Fruit fly (Drosophila melanogaster) S2 (cell line): Measurements from ENCODE around the gene ND-B14.5A.

Experiments
- CG8478 ChIP-seq: fragments of >200 bp; optimal IDR thresholded peaks from 2 replicates; lab custom pipeline; 2018
- CTCF ChIP-seq, 2 experiments: fragments of >200 bp; optimal IDR thresholded peaks; 2 replicates each; lab custom pipeline; 2018

The ND-B14.5A gene

dm6 chrX:2172420-2172827 is at the start of gene ND-B14.5A:
Gene ND-B14.5A, plus strand, starts transcription at chrX:2172526.
- no peak for TF ChIP-seq CTCF (optimal IDR thresholded peaks at IDR 0.05; lab: Kevin White, UChicago)
- no peak for TF ChIP-seq CG8478 (lab: Kevin White, UChicago)

- TF ChIP-seq CTCF (optimal IDR thresholded peaks at IDR 0.05; lab: Kevin White, UChicago) (peak in 1 of 2 experiments; percentile 44), CG8478 (lab: Kevin White, UChicago) (no peak)
Observed at dm6 chrX:2123013-2123964, 49.0 kb upstream of the ND-B14.5A start, which contains the start of gene ph-d. Gene ph-d, minus strand, starts transcription at chrX:2123286.

DNA sequence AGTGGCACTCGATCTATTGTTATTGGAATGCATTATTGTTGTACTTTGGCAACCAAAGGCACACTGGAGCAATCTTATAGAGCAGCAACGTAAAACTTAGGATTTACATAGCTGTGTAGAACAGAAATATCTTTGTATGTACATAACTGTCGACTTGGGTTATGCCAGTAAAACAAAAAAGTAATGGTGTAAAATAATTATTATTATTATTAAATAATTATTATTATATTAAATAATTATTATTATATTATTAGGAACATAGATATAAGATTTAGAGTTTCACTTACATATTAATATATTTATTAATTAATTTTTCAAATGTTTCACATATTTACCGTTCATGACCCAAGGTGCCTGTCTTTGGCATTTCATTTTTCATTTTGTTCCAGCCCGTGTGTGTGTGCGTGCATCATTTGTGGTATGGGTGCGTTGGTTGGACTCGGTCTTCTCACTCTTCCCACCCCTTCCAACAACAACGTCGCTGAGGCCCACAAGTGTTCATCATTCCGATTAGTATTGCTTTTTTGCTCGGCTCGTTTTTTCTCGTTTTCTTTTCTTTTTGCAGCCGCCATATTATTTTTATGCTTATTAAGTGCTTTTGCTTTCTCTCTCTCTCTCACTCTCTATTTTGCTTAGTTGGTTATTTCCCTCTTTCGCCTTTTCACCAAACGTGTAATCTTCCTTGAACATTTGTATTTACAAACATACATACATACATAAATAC is 48.2 kb upstream of the ND-B14.5A start:
- TF ChIP-seq CTCF (optimal IDR thresholded peaks at IDR 0.05; lab: Kevin White, UChicago) (no peak), CG8478 (lab: Kevin White, UChicago) (no peak)

DNA sequence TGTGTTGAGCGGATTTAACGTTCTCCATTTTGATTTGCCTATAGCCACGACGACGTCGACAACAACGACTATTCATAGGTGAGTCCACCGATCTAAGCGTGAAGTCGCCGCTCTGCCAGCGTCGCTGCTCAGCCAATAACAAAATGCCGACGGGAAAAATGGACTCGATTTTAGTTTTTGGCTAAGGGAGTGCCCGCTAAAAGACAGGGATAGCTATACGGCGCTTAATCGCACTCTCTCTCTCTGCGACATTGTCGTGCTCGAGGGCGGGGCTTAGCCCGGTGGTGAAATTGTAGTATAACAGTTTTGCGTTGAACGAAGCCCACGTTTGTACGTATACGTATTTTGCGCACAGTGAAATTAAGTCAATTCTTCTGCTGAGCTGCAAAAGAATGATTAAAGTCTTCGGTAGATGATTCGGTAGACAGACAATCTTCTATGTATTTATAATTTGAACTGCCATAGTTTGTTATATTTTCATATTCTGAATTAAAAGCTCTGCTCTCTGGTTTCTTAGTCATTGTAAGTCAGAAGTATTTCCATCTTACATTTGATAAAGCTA is 46.7 kb upstream of the ND-B14.5A start:
- TF ChIP-seq CG8478 (lab: Kevin White, UChicago) (no peak), CTCF (optimal IDR thresholded peaks at IDR 0.05; lab: Kevin White, UChicago) (peak in 1 of 2 experiments; percentile 48)

DNA sequence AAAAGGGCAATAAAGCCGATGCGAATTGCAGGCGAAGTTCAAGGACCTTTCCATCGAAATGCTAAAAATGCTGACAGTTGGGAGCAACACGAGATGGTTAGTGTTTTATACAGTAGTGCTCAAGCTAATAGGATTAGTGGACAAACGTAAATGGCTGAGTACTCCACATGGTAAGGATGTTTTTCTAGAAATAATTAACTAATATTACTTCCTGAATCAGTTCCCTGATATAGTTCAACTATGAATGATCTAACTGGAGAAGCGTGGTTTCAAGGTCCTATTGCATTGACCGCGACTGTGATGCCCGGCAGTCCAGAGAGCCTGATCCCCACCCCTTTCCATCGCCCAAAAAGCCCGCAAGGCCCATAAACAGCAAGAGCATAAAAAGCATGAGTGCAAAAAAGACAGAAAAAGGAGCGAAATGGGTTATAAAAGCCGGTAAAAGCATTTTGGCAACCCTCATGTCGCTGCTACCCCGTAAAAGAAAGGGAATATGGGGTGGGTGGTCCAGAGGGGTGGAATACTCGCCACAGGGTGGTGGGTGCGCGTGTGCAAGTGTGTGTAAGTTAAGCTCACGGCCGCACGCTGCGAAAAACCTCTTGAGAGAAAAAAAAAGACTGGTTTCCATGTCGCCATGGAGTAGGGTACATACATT is 38.0 kb upstream of the ND-B14.5A start:
- TF ChIP-seq CTCF (optimal IDR thresholded peaks at IDR 0.05; lab: Kevin White, UChicago) (no peak), CG8478 (lab: Kevin White, UChicago) (no peak)

- no peak for TF ChIP-seq CG8478 (lab: Kevin White, UChicago)
- no peak for TF ChIP-seq CTCF (optimal IDR thresholded peaks at IDR 0.05; lab: Kevin White, UChicago)
Observed at dm6 chrX:2134965-2135758, 37.2 kb upstream of the ND-B14.5A start.

dm6 chrX:2135868-2136787 is 36.2 kb upstream of the ND-B14.5A start:
- TF ChIP-seq CG8478 (lab: Kevin White, UChicago) (no peak), CTCF (optimal IDR thresholded peaks at IDR 0.05; lab: Kevin White, UChicago) (no peak)

DNA sequence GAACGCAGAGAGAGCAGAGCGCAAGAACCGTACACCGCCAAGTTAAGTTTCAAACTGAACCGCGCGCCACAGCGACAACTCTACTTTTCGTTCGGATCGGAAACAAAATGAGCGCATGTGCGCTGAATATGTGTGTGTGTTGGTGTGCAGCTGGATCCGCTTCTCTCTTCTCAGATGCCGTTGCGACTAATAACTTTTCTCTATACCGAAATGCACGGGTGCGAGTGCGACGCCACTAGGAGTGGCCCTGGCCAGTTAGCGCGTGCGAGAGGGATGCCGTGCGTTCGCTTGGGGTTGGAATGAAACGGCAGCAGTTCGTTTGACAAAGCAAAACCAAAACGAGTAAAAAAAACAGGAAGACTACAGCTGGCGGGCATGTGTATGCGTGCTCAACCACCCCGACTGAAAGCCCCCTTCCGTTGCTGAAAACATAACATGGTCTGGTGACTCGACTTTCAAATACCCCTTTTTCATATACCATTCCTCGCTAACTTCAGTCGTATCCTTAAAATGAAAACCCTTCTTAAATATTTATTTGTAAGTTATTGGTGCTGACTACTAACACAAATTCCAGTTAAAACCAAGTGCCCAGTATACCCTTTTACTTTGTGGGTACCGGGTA is 35.4 kb upstream of the ND-B14.5A start:
- TF ChIP-seq CG8478 (lab: Kevin White, UChicago) (peak; percentile 30), CTCF (optimal IDR thresholded peaks at IDR 0.05; lab: Kevin White, UChicago) (peak in 1 of 2 experiments; percentile 23)

DNA sequence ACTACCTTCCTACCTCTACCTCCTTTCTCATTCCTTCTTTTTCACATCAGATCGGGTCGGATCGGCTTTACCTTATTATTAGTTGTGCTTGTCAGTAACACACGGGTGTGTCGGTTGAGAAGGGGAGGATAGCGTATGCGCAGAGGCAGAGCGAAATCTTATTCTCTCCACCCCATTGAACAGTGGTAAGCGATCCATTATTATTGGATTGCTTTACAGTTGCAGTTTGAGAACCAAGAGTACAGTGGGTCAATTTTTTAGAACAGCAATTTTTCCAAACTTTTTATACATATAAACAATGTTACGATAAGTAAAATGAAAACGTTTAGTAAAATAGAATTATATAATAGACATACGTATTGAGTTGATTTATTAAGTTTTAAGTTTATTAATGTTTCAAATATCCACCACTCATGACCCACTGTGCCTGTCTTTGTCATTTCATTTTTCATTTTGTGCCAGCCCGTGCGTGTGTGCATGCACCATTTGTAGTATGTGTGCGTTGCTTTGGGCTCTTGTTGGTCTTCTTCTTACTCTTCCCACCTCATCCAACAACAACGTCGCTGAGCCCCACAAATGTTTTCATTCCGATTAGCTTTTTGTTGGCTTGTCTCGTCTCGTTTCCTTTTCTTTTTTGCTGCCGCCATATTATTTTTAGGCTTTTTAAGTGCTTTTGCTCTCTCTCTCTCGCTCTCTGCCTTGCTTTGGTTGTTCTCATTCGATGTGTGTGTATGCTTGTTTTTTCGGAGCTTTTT is 34.6 kb upstream of the ND-B14.5A start:
- TF ChIP-seq CG8478 (lab: Kevin White, UChicago) (no peak), CTCF (optimal IDR thresholded peaks at IDR 0.05; lab: Kevin White, UChicago) (no peak)

dm6 chrX:2138342-2138416 is 34.1 kb upstream of the ND-B14.5A start, which contains the start of gene ph-p:
Gene ph-p, minus strand, starts transcription at chrX:2138371.
- TF ChIP-seq CG8478 (lab: Kevin White, UChicago) (no peak), CTCF (optimal IDR thresholded peaks at IDR 0.05; lab: Kevin White, UChicago) (no peak)

- TF ChIP-seq CTCF (optimal IDR thresholded peaks at IDR 0.05; lab: Kevin White, UChicago) (no peak), CG8478 (lab: Kevin White, UChicago) (no peak)
Observed at dm6 chrX:2138417-2138816, 33.9 kb upstream of the ND-B14.5A start.

dm6 chrX:2139610-2140009 is 32.7 kb upstream of the ND-B14.5A start:
- TF ChIP-seq CG8478 (lab: Kevin White, UChicago) (no peak), CTCF (optimal IDR thresholded peaks at IDR 0.05; lab: Kevin White, UChicago) (no peak)
